Worm (Caenorhabditis elegans) whole organism, L4/young adult: ENCODE data around the gene Y69A2AR.47.

Experiments
- W03F9.2 ChIP-seq: fragments of 150-350 bp; optimal IDR thresholded peaks from 2 replicates; lab custom pipeline; 2014; ENCODE audit warnings: missing biosample characterization, missing genetic modification characterization
- dao-5 ChIP-seq: sonication (generic microtip); optimal IDR thresholded peaks from 2 replicates; lab custom pipeline; 2016; ENCODE audit warnings: missing genotype, missing genetic modification characterization, moderate library complexity, missing compliant biosample characterization
- him-1 ChIP-seq: sonication (generic microtip); optimal IDR thresholded peaks from 2 replicates; lab custom pipeline; 2016; ENCODE audit warnings: missing genotype, missing genetic modification reagents, missing genetic modification characterization, missing compliant biosample characterization

Y69A2AR.47 gene

DNA sequence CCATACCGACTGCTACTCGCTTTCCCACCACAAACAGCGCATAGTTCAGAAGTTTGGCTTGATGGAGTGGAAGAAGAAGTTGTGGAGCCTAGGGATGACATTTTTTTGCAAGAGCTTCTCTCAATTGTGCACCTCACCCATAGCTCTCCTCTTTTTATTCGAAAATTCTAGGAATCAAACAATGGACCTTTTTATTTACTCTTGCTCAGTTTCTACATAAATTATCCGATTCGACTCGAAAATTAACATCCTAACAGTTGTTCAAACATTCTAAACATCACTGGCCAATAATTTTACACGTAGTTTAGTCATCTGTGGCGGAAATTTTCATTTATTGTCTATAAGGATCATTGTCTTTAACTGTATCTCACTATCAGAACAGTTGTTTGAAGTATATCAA, 16.0 kb upstream of the Y69A2AR.47 start, which contains the start of gene nhr-242:
Gene nhr-242, minus strand, starts transcription at position 101 of the 400 bp plus-strand sequence.
- TF ChIP-seq dao-5 (tag; lab: Kevin White, UChicago) (no peak), him-1 (tag; lab: Kevin White, UChicago) (no peak), W03F9.2 (tag; lab: Kevin White, UChicago) (no peak)

DNA sequence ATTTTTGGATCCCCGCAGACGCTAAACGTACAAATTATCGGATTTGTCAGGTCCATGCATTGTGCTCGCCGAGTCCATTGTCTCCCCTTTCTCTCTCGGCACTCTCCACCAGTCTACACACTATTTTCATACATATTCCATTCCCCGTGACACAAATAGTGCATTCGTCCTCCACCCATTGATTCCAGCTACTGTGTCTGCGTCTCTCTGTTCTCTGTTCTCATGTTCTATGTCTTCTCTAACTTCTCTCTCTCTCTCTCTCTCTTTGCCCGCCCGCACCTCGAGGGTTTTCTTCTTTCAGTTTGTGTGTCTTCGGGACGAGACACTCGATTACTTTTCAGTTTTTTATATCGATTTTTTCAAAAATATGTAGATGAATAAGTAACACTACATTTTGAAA, 2.1 kb downstream of the Y69A2AR.47 start:
- TF ChIP-seq dao-5 (tag; lab: Kevin White, UChicago) (no peak), him-1 (tag; lab: Kevin White, UChicago) (peak; percentile 37), W03F9.2 (tag; lab: Kevin White, UChicago) (peak; percentile 50)

DNA sequence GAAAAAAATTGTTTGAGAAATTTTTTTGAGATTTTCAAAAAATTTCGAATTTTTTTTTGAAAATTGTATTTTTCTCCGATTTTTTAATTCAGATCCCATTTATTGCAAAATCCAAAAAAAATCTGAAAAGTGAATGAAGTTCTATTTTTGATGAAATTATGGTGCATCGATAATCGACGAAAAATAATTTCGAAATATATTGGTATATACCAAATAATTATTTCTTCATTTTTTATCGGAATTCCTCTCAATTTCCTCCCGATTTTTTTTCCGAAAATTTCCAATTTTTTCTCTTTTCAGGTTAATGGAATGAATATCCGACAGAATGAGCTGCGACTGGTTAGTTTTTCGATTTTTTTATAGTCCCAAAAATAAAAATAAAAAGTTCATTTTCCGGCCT, 3.3 kb downstream of the Y69A2AR.47 start, which contains the start of gene epg-9:
Gene epg-9, plus strand, starts transcription at position 301 of the 400 bp plus-strand sequence.
- TF ChIP-seq him-1 (tag; lab: Kevin White, UChicago) (no peak), dao-5 (tag; lab: Kevin White, UChicago) (no peak), W03F9.2 (tag; lab: Kevin White, UChicago) (no peak)

DNA sequence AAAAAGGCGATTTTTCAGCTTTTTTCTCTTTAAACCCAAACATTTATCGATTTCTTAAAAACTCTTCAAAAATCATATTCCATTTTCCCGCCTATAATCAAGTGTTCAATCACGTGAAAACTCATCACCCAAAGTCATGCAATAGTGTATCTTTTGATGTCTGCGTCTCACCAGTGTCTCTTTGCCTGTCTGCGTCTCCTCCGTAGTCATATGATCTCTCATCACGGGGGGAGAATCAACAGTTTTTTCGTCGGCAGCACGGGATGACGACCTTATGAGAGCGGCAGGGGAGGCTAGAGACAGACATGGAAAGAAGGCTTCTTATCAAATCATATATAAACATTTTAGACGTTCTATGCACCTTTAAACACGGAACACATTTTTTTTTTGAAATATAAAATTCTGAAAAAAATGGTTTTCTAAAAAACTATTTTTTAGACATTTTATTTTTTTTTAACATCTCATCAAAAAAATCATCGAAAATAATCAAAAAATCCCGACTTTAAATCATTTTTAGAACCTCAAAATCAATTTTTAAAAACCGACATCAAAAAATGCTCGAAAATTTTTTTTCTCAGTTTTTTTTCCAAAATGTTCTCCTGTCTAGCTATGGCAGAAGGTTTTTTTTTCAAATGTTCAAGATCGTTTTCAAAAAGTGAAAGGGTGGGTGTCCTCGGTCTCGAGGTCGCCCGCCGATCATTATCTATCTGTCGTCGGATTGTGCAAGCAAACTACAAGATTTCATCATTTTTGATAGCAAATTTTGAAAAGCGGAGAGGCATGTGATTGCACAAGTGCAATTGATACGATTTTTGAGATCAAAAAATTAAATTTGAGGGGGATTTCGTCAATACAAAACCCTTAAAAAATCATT, 4.7 kb downstream of the Y69A2AR.47 start:
- TF ChIP-seq him-1 (tag; lab: Kevin White, UChicago), result peak; percentile 11
- TF ChIP-seq W03F9.2 (tag; lab: Kevin White, UChicago), result peak; percentile 91
- peak; percentile 53 for TF ChIP-seq dao-5 (tag; lab: Kevin White, UChicago)

DNA sequence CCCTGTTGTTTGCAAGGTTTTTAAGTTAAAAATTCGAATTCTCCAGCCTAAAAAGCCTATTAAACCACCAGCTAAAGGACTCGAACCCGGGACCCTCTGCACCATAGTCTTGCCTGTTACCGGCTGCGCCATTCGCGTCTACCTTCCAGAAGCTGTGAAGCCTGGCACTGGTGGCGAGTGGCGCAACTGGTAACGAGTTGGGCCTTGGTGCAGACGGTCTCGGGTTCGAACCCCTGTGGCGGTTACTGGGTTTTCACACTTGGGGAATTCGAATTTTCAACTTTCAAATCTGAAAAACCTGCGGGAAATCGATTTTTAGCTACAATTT, 5.3 kb downstream of the Y69A2AR.47 start:
- TF ChIP-seq him-1 (tag; lab: Kevin White, UChicago) (no peak), W03F9.2 (tag; lab: Kevin White, UChicago) (no peak), dao-5 (tag; lab: Kevin White, UChicago) (no peak)

DNA sequence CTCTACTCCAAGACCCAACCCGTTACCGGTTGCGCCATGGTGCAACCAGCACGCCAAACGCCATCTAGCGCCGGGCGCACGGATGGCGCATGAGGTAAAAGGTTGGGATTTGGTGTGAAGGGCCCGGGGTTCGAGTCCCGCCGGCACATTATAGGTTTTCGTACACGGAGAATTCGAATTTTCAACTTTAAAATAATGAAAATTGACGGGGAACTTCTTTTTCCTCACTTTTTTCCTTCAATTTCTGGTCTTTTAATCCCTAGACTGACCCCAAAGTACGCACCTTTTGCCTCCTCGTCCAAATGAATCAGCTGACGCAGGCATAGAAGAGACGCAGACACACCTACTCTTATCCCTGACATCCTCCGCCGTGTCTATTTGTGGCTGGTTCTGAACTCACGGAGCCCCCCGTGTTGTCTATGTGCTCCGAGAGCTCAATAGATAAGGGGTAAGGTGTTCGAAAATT, 6.1 kb downstream of the Y69A2AR.47 start:
- TF ChIP-seq W03F9.2 (tag; lab: Kevin White, UChicago) (no peak), him-1 (tag; lab: Kevin White, UChicago) (no peak), dao-5 (tag; lab: Kevin White, UChicago) (no peak)

DNA sequence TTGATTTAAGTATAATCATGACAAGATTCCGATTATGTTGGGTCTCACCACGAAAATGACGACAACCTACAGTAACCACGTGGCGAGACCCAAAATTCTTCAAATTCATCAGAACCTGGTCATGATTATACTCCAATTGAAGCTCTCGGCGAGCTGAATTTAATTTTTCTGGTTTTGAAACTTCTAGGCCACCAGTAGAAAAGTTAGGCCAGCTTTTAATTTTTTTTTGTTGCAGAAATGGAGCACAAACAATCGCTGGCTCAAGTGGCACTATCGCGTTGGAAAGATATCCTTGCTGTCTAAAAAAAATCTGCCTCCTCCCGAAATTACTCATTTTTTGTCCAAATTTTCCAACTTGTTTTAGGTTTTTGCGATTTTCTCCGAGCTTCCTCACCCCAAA, 9.1 kb downstream of the Y69A2AR.47 start:
- no peak for TF ChIP-seq him-1 (tag; lab: Kevin White, UChicago)
- no peak for TF ChIP-seq dao-5 (tag; lab: Kevin White, UChicago)
- no peak for TF ChIP-seq W03F9.2 (tag; lab: Kevin White, UChicago)

DNA sequence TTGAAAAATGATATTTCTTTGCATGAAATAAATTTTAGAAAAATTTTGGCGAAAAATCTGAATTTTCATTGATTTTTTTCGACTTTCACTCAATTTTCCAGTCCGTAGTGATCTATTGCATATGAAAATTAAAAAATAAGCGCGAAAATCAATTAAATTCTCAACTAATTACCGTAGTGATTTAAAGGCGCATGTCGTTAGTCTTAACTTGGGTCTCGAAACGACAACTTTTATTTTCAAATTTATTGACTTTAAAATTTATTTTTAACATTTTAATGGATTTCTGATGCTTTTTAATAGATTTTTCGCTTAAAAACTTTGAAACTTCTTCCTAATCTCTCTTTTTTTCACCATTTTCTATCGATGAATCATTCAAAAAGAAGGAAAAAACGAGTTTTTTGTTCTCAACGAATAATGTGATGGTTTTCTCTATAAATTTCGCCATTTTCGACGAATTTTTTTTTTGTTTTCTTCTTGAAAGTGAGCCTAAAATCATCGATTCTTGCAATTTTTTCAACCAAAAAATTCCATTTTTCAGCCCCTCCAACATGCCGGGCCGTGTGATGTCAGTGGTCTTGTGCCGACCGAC, 10.1 kb downstream of the Y69A2AR.47 start, which contains the start of gene vamp-7:
Gene vamp-7, plus strand, starts transcription at position 539 of the 589 bp plus-strand sequence.
- TF ChIP-seq him-1 (tag; lab: Kevin White, UChicago), result no peak
- TF ChIP-seq dao-5 (tag; lab: Kevin White, UChicago), result no peak
- TF ChIP-seq W03F9.2 (tag; lab: Kevin White, UChicago), result peak; percentile 10

DNA sequence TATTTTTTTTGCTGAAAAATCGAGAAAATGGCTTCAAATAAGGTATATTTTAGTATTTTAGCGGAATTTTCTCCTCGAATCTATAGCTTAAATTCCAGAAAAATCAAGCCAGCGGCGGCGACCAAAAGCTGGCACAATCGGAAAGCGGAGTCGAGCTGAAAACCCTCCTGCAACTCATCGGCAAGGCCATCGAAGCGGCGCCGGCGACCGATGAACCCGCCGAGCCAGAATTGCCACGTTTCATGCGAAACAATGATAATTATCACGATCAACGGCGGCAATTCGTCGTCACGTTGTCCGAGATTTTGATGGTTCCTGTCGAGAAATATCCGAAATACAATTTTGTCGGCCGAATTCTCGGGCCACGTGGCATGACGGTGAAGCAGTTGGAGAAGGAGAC, 12.9 kb downstream of the Y69A2AR.47 start, which contains the start of gene Y69A2AR.32:
Gene Y69A2AR.32, plus strand, starts transcription at position 28 of the 400 bp plus-strand sequence.
- TF ChIP-seq him-1 (tag; lab: Kevin White, UChicago), result no peak
- no peak for TF ChIP-seq dao-5 (tag; lab: Kevin White, UChicago)
- TF ChIP-seq W03F9.2 (tag; lab: Kevin White, UChicago), result no peak

DNA sequence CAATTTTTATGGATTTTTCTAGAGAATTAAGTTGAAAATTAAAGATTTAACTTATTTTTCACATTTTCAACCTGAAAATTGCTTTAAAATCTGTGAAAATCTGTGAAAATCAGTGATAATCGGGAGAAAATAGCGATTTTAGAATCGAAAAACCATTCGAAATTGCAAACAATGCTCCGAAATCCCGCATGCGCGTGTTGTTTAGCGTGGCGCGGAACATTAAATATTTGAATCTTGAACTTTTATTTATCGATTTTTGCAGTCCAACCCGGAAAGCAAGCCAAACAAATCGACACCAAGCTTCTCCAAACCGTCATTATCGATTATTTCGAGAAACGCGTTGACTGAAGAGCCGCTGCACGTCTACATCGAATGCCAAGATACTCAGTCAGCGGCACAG, 13.5 kb downstream of the Y69A2AR.47 start:
- TF ChIP-seq dao-5 (tag; lab: Kevin White, UChicago) (no peak), W03F9.2 (tag; lab: Kevin White, UChicago) (no peak), him-1 (tag; lab: Kevin White, UChicago) (no peak)

DNA sequence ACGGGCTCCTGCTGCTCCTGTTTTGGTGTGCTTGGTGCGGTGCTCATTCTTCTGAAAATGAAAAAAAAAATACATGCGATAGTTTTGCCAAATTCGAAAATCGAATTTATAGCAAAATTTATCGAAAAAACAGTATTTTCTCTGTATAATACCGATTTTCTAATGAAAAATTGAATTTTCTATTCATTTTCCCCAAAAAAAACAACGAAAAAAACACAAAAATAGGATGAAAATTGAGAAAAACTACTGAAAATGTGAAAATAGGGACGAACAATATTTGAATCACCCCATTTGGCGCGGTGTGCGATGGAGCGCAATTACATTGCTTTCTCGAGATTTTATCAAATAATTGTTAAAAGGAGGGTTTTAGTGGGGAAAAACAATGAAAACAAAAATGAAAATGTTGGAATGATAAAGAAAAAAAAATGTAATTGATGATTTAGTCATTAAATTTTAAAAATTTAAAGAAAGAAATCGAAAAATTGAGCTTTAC, 15.5 kb downstream of the Y69A2AR.47 start, which contains the start of gene Y69A2AR.28:
Gene Y69A2AR.28, minus strand, starts transcription at position 51 of the 493 bp plus-strand sequence.
- TF ChIP-seq him-1 (tag; lab: Kevin White, UChicago) (no peak), dao-5 (tag; lab: Kevin White, UChicago) (no peak), W03F9.2 (tag; lab: Kevin White, UChicago) (no peak)

DNA sequence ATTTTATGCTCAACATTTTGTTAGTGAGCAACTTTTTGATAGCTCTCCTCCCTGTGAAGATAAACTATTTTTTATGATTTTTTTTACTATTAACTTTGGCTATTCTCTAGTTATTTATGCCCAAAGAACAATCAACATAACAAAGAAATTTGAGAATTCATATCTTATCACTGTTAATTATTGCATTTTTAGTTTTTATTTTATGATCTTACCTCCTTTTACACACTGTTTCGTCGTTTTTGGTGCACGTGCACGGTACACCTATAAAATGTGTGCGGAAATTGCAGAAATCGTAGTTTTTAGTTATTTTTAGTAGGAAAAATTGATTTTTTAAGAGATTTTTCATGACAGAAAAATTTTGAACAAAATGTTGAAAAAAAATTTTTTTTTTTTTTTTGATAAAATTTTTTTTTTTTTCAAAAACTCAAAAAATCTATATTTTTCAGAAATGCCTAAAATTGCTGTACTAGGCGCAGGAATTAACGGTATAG, 16.3 kb downstream of the Y69A2AR.47 start, which contains the start of gene daao-1:
Gene daao-1, plus strand, starts transcription at position 441 of the 491 bp plus-strand sequence.
- TF ChIP-seq W03F9.2 (tag; lab: Kevin White, UChicago) (no peak), dao-5 (tag; lab: Kevin White, UChicago) (no peak), him-1 (tag; lab: Kevin White, UChicago) (no peak)
